Worm (Caenorhabditis elegans): ENCODE data around the gene col-124.

col-124 gene

ce11 chrIV:10250577-10251075 is 34.4 kb downstream of the col-124 start, which contains the start of gene daf-14:
daf-14 (plus strand) TSS chrIV:10250627.
- TF ChIP-seq tra-4 (tag; optimal IDR thresholded peaks at IDR 0.05) (no peak), F13C5.2 (tag; optimal IDR thresholded peaks at IDR 0.05) (no peak), hmbx-1 (tag; optimal IDR thresholded peaks at IDR 0.05) (no peak), sea-1 (GFP tag; conservative IDR thresholded peaks at IDR 0.05) (no peak), tbx-11 (GFP tag; IDR thresholded peaks at IDR 0.05) (no peak), hnd-1 (tag; optimal IDR thresholded peaks at IDR 0.05) (no peak), ama-1 (optimal IDR thresholded peaks at IDR 0.05) (no peak), ets-7 (tag; optimal IDR thresholded peaks at IDR 0.05) (no peak), flt-1 (GFP tag; IDR thresholded peaks at IDR 0.05) (no peak), B0310.2 (tag; optimal IDR thresholded peaks at IDR 0.05) (no peak), tbx-37 (GFP tag; conservative IDR thresholded peaks at IDR 0.05) (no peak)

ce11 chrIV:10251261-10251660 is 35.0 kb downstream of the col-124 start:
- TF ChIP-seq tra-4 (tag; optimal IDR thresholded peaks at IDR 0.05) (no peak), hnd-1 (tag; optimal IDR thresholded peaks at IDR 0.05) (no peak), scrt-1 (GFP tag; IDR thresholded peaks at IDR 0.05) (no peak), ceh-13 (GFP tag; optimal IDR thresholded peaks at IDR 0.05) (no peak), F13C5.2 (tag; optimal IDR thresholded peaks at IDR 0.05) (no peak), ets-7 (tag; optimal IDR thresholded peaks at IDR 0.05) (no peak), sea-1 (GFP tag; conservative IDR thresholded peaks at IDR 0.05) (no peak)

- TF ChIP-seq sea-1 (GFP tag; conservative IDR thresholded peaks at IDR 0.05): no peak
- TF ChIP-seq ama-1 (optimal IDR thresholded peaks at IDR 0.05): no peak
- TF ChIP-seq hmg-4 (GFP tag; optimal IDR thresholded peaks at IDR 0.05): no peak
- TF ChIP-seq tbx-37 (GFP tag; conservative IDR thresholded peaks at IDR 0.05): no peak
- no peak for TF ChIP-seq ceh-36 (tag; optimal IDR thresholded peaks at IDR 0.05)
- no peak for TF ChIP-seq B0310.2 (tag; optimal IDR thresholded peaks at IDR 0.05)
- no peak for TF ChIP-seq hnd-1 (tag; optimal IDR thresholded peaks at IDR 0.05)
- TF ChIP-seq hmbx-1 (tag; optimal IDR thresholded peaks at IDR 0.05): no peak
- no peak for TF ChIP-seq tbx-11 (GFP tag; IDR thresholded peaks at IDR 0.05)
- TF ChIP-seq pes-1 (GFP tag; IDR thresholded peaks at IDR 0.05): no peak
- TF ChIP-seq tra-4 (tag; optimal IDR thresholded peaks at IDR 0.05): no peak
- no peak for TF ChIP-seq aly-1 (tag; optimal IDR thresholded peaks at IDR 0.05)
- no peak for TF ChIP-seq flt-1 (GFP tag; IDR thresholded peaks at IDR 0.05)
- no peak for TF ChIP-seq ceh-13 (GFP tag; optimal IDR thresholded peaks at IDR 0.05)
- no peak for TF ChIP-seq F13C5.2 (tag; optimal IDR thresholded peaks at IDR 0.05)
- TF ChIP-seq scrt-1 (GFP tag; IDR thresholded peaks at IDR 0.05): no peak
- TF ChIP-seq ets-7 (tag; optimal IDR thresholded peaks at IDR 0.05): no peak
These were observed 35.5 kb downstream of the col-124 start for ce11 chrIV:10251764-10252163.

- TF ChIP-seq tra-4 (tag; optimal IDR thresholded peaks at IDR 0.05) (no peak), pes-1 (GFP tag; IDR thresholded peaks at IDR 0.05) (no peak)
These were observed 36.1 kb downstream of the col-124 start for ce11 chrIV:10252350-10252792.

ce11 chrIV:10252886-10253639 is 36.8 kb downstream of the col-124 start:
- TF ChIP-seq B0310.2 (tag; optimal IDR thresholded peaks at IDR 0.05) (no peak), hmbx-1 (tag; optimal IDR thresholded peaks at IDR 0.05) (no peak), flt-1 (GFP tag; IDR thresholded peaks at IDR 0.05) (no peak), ets-7 (tag; optimal IDR thresholded peaks at IDR 0.05) (no peak), hnd-1 (tag; optimal IDR thresholded peaks at IDR 0.05) (no peak), hmg-4 (GFP tag; optimal IDR thresholded peaks at IDR 0.05) (no peak), pes-1 (GFP tag; IDR thresholded peaks at IDR 0.05) (no peak), tra-4 (tag; optimal IDR thresholded peaks at IDR 0.05) (no peak), tbx-11 (GFP tag; IDR thresholded peaks at IDR 0.05) (no peak), sea-1 (GFP tag; conservative IDR thresholded peaks at IDR 0.05) (no peak), aly-1 (tag; optimal IDR thresholded peaks at IDR 0.05) (no peak), ceh-36 (tag; optimal IDR thresholded peaks at IDR 0.05) (no peak), ceh-13 (GFP tag; optimal IDR thresholded peaks at IDR 0.05) (no peak), scrt-1 (GFP tag; IDR thresholded peaks at IDR 0.05) (no peak), ama-1 (optimal IDR thresholded peaks at IDR 0.05) (no peak), F13C5.2 (tag; optimal IDR thresholded peaks at IDR 0.05) (no peak)

- TF ChIP-seq B0310.2 (tag; optimal IDR thresholded peaks at IDR 0.05): no peak
- TF ChIP-seq sea-1 (GFP tag; conservative IDR thresholded peaks at IDR 0.05): no peak
- no peak for TF ChIP-seq scrt-1 (GFP tag; IDR thresholded peaks at IDR 0.05)
- no peak for TF ChIP-seq ets-7 (tag; optimal IDR thresholded peaks at IDR 0.05)
- TF ChIP-seq tra-4 (tag; optimal IDR thresholded peaks at IDR 0.05): no peak
- no peak for TF ChIP-seq hmg-4 (GFP tag; optimal IDR thresholded peaks at IDR 0.05)
- TF ChIP-seq hmbx-1 (tag; optimal IDR thresholded peaks at IDR 0.05): no peak
- no peak for TF ChIP-seq ceh-36 (tag; optimal IDR thresholded peaks at IDR 0.05)
- TF ChIP-seq F13C5.2 (tag; optimal IDR thresholded peaks at IDR 0.05): no peak
- no peak for TF ChIP-seq ama-1 (optimal IDR thresholded peaks at IDR 0.05)
- TF ChIP-seq hnd-1 (tag; optimal IDR thresholded peaks at IDR 0.05): no peak
- TF ChIP-seq ceh-13 (GFP tag; optimal IDR thresholded peaks at IDR 0.05): no peak
- no peak for TF ChIP-seq tbx-11 (GFP tag; IDR thresholded peaks at IDR 0.05)
- no peak for TF ChIP-seq flt-1 (GFP tag; IDR thresholded peaks at IDR 0.05)
- no peak for TF ChIP-seq aly-1 (tag; optimal IDR thresholded peaks at IDR 0.05)
- no peak for TF ChIP-seq pes-1 (GFP tag; IDR thresholded peaks at IDR 0.05)
- no peak for TF ChIP-seq tbx-37 (GFP tag; conservative IDR thresholded peaks at IDR 0.05)
These were observed 43.3 kb downstream of the col-124 start, which contains the start of gene F01G10.9 for ce11 chrIV:10259557-10259956. F01G10.9 (minus strand) TSS chrIV:10259657.

ce11 chrIV:10261061-10261460 is 44.8 kb downstream of the col-124 start:
- TF ChIP-seq aly-1 (tag; optimal IDR thresholded peaks at IDR 0.05) (no peak), F13C5.2 (tag; optimal IDR thresholded peaks at IDR 0.05) (no peak), hmbx-1 (tag; optimal IDR thresholded peaks at IDR 0.05) (no peak), pes-1 (GFP tag; IDR thresholded peaks at IDR 0.05) (no peak), tbx-37 (GFP tag; conservative IDR thresholded peaks at IDR 0.05) (no peak), sea-1 (GFP tag; conservative IDR thresholded peaks at IDR 0.05) (no peak), flt-1 (GFP tag; IDR thresholded peaks at IDR 0.05) (no peak), ets-7 (tag; optimal IDR thresholded peaks at IDR 0.05) (no peak), tra-4 (tag; optimal IDR thresholded peaks at IDR 0.05) (no peak), scrt-1 (GFP tag; IDR thresholded peaks at IDR 0.05) (no peak), hnd-1 (tag; optimal IDR thresholded peaks at IDR 0.05) (no peak), ceh-13 (GFP tag; optimal IDR thresholded peaks at IDR 0.05) (no peak), tbx-11 (GFP tag; IDR thresholded peaks at IDR 0.05) (no peak), hmg-4 (GFP tag; optimal IDR thresholded peaks at IDR 0.05) (no peak), ama-1 (optimal IDR thresholded peaks at IDR 0.05) (no peak), B0310.2 (tag; optimal IDR thresholded peaks at IDR 0.05) (no peak), ceh-36 (tag; optimal IDR thresholded peaks at IDR 0.05) (no peak)

Data from whole organism, early embryonic.